Worm (Caenorhabditis elegans) whole organism, young adult: ENCODE measurements around the gene tig-2.

ENCODE experiments used
- B0019.2 ChIP-seq: fragments of 200-800 bp; sonication (Bioruptor generic); conservative IDR thresholded peaks from 2 replicates; pipeline ENCODE4 v1.3.6; 2022; ENCODE audit warnings: missing genetic modification reagents, missing genetic modification characterization, missing compliant biosample characterization
- C17E4.6 ChIP-seq: fragments of 200-800 bp; sonication (Bioruptor generic); IDR thresholded peaks from 2 replicates; pipeline ENCODE4 v1.3.6; 2022; ENCODE audit warnings: missing genetic modification reagents, missing genetic modification characterization, missing compliant biosample characterization
- F22D6.2 ChIP-seq: sonication (generic microtip); optimal IDR thresholded peaks from 2 replicates; lab custom pipeline; 2016; ENCODE audit warnings: mild to moderate bottlenecking, missing genetic modification characterization, missing compliant biosample characterization
- F23B12.7 ChIP-seq: sonication (generic microtip); optimal IDR thresholded peaks from 2 replicates; lab custom pipeline; 2017; ENCODE audit warnings: missing genetic modification characterization, mild to moderate bottlenecking, missing compliant biosample characterization, antibody characterized with exemption, moderate library complexity; ENCODE audit not compliant: insufficient read depth
- F33H1.4 ChIP-seq: fragments of 200-800 bp; sonication (Bioruptor generic); IDR thresholded peaks from 2 replicates; pipeline ENCODE4 v1.3.6; 2022; ENCODE audit warnings: missing genetic modification reagents, missing genetic modification characterization, missing compliant biosample characterization
- F49E8.2 ChIP-seq: sonication (generic microtip); optimal IDR thresholded peaks from 3 replicates; lab custom pipeline; 2017; ENCODE audit warnings: missing genetic modification characterization, mild to moderate bottlenecking, missing compliant biosample characterization, antibody characterized with exemption, moderate library complexity; ENCODE audit not compliant: insufficient read depth
- F52B5.7 ChIP-seq: sonication (generic microtip); optimal IDR thresholded peaks from 2 replicates; lab custom pipeline; 2016; ENCODE audit warnings: mild to moderate bottlenecking, missing genetic modification characterization, missing compliant biosample characterization
- F55B11.4 ChIP-seq: sonication (generic microtip); optimal IDR thresholded peaks from 2 replicates; lab custom pipeline; 2016; ENCODE audit warnings: missing compliant biosample characterization, missing genetic modification characterization, borderline replicate concordance; ENCODE audit not compliant: insufficient read depth
- K12H6.12 ChIP-seq: fragments of 200-800 bp; sonication (Bioruptor generic); optimal IDR thresholded peaks from 2 replicates; lab custom pipeline; 2018; ENCODE audit warnings: mild to moderate bottlenecking, missing genetic modification characterization, missing compliant biosample characterization
- T26A5.8 ChIP-seq: sonication (generic microtip); optimal IDR thresholded peaks from 2 replicates; lab custom pipeline; 2016; ENCODE audit warnings: missing genetic modification characterization, missing compliant biosample characterization
- Y53F4B.3 ChIP-seq: fragments of 200-800 bp; sonication (Bioruptor generic); IDR thresholded peaks from 2 replicates; pipeline ENCODE4 v1.3.6; 2022; ENCODE audit warnings: missing genetic modification reagents, missing genetic modification characterization, missing compliant biosample characterization
- Y56A3A.18 ChIP-seq: fragments of 200-800 bp; sonication (Bioruptor generic); IDR thresholded peaks from 2 replicates; pipeline ENCODE4 v1.3.6; 2022; ENCODE audit warnings: missing genetic modification reagents, missing genetic modification characterization, missing compliant biosample characterization
- Y79H2A.3 ChIP-seq: fragments of 200-800 bp; sonication (Bioruptor generic); conservative IDR thresholded peaks from 2 replicates; pipeline ENCODE4 v1.3.6; 2022; ENCODE audit warnings: missing genetic modification reagents, missing genetic modification characterization, missing compliant biosample characterization
- Y95B8A.8 ChIP-seq: fragments of 200-800 bp; sonication (Bioruptor generic); IDR thresholded peaks from 2 replicates; pipeline ENCODE4 v1.3.6; 2022; ENCODE audit warnings: missing genetic modification reagents, missing genetic modification characterization, missing compliant biosample characterization
- athp-1 ChIP-seq: sonication (generic microtip); optimal IDR thresholded peaks from 2 replicates; lab custom pipeline; 2017; ENCODE audit warnings: mild to moderate bottlenecking, missing genetic modification characterization, missing compliant biosample characterization
- attf-3 ChIP-seq: fragments of 200-800 bp; sonication (Bioruptor generic); conservative IDR thresholded peaks from 2 replicates; pipeline ENCODE4 v1.3.6; 2022; ENCODE audit warnings: missing genetic modification reagents, missing genetic modification characterization, missing compliant biosample characterization
- bed-1 ChIP-seq: fragments of 200-800 bp; sonication (Bioruptor generic); IDR thresholded peaks from 2 replicates; pipeline ENCODE4 v1.3.6; 2022; ENCODE audit warnings: missing genetic modification reagents, missing genetic modification characterization, missing compliant biosample characterization
- ccch-3 ChIP-seq: fragments of 200-800 bp; sonication (Bioruptor generic); optimal IDR thresholded peaks from 2 replicates; lab custom pipeline; 2018; ENCODE audit warnings: mild to moderate bottlenecking, missing genetic modification characterization, missing compliant biosample characterization
- cebp-1 ChIP-seq, 2 experiments: fragments of 200-800 bp in 1 of 2; sonication (Bioruptor generic) in 1 of 2; sonication (generic microtip) in 1 of 2; IDR thresholded peaks in 1 of 2; optimal IDR thresholded peaks in 1 of 2; 2 replicates each; pipeline versions ENCODE4 v1.3.6 to Lab custom; 2017 to 2022; ENCODE audit warnings: missing compliant biosample characterization in 2 of 2, missing genetic modification characterization in 2 of 2, mild to moderate bottlenecking in 1 of 2, missing genetic modification reagents in 1 of 2, moderate library complexity in 1 of 2
- cebp-2 ChIP-seq: fragments of 200-800 bp; sonication (Bioruptor generic); IDR thresholded peaks from 2 replicates; pipeline ENCODE4 v1.3.6; 2022; ENCODE audit warnings: missing genetic modification characterization, missing compliant biosample characterization
- ceh-40 ChIP-seq: fragments of 200-800 bp; sonication (Bioruptor generic); IDR thresholded peaks from 2 replicates; pipeline ENCODE4 v1.3.6; 2022; ENCODE audit warnings: missing genetic modification characterization, missing compliant biosample characterization
- ceh-79 ChIP-seq: sonication (generic microtip); optimal IDR thresholded peaks from 2 replicates; lab custom pipeline; 2017; ENCODE audit warnings: mild to moderate bottlenecking, missing genetic modification characterization, missing compliant biosample characterization
- egl-18 ChIP-seq: fragments of 200-800 bp; sonication (Bioruptor generic); IDR thresholded peaks from 2 replicates; pipeline ENCODE4 v1.3.6; 2022; ENCODE audit warnings: missing genetic modification reagents, missing genetic modification characterization, missing compliant biosample characterization
- hmg-1.2 ChIP-seq: fragments of 200-800 bp; sonication (Bioruptor generic); IDR thresholded peaks from 2 replicates; pipeline ENCODE4 v1.3.6; 2022; ENCODE audit warnings: missing genetic modification reagents, missing genetic modification characterization, missing compliant biosample characterization
- hmg-20 ChIP-seq: fragments of 200-800 bp; sonication (Bioruptor generic); IDR thresholded peaks from 2 replicates; pipeline ENCODE4 v1.3.6; 2022; ENCODE audit warnings: missing genetic modification reagents, missing genetic modification characterization, missing compliant biosample characterization
- let-607 ChIP-seq, 2 experiments: fragments of 200-800 bp in 1 of 2; sonication (Bioruptor generic) in 1 of 2; sonication (generic microtip) in 1 of 2; optimal IDR thresholded peaks; 2 replicates each; lab custom pipeline; 2016 to 2018; ENCODE audit warnings: mild to moderate bottlenecking in 2 of 2, missing compliant biosample characterization in 2 of 2, missing genetic modification characterization in 2 of 2, moderate library complexity in 2 of 2, missing genotype in 1 of 2
- lin-26 ChIP-seq: fragments of 200-800 bp; sonication (Bioruptor generic); IDR thresholded peaks from 2 replicates; pipeline ENCODE4 v1.3.6; 2022; ENCODE audit warnings: missing genetic modification reagents, missing genetic modification characterization, missing compliant biosample characterization
- lin-35 ChIP-seq, 3 experiments: fragments of 150-350 bp in 2 of 3; sonication (generic microtip) in 1 of 3; optimal IDR thresholded peaks; 2 replicates each; lab custom pipeline; 2014 to 2018; ENCODE audit warnings: missing biosample characterization in 3 of 3, missing genetic modification characterization in 3 of 3, missing genetic modification reagents in 3 of 3
- lin-40 ChIP-seq: sonication (generic microtip); optimal IDR thresholded peaks from 2 replicates; lab custom pipeline; 2016; ENCODE audit warnings: missing genetic modification characterization, mild to moderate bottlenecking, missing compliant biosample characterization, missing genotype, missing genetic modification reagents
- lsl-1 ChIP-seq: fragments of 200-800 bp; sonication (Bioruptor generic); optimal IDR thresholded peaks from 2 replicates; lab custom pipeline; 2018; ENCODE audit warnings: mild to moderate bottlenecking, missing genetic modification characterization, moderate library complexity, missing compliant biosample characterization
- madf-10 ChIP-seq: sonication (generic microtip); optimal IDR thresholded peaks from 2 replicates; lab custom pipeline; 2016; ENCODE audit warnings: mild to moderate bottlenecking, missing genetic modification characterization, missing compliant biosample characterization
- madf-6 ChIP-seq: fragments of 200-800 bp; sonication (Bioruptor generic); IDR thresholded peaks from 2 replicates; pipeline ENCODE4 v1.3.6; 2022; ENCODE audit warnings: missing genetic modification reagents, missing genetic modification characterization, missing compliant biosample characterization
- madf-8 ChIP-seq: fragments of 200-800 bp; sonication (Bioruptor generic); conservative IDR thresholded peaks from 2 replicates; pipeline ENCODE4 v1.3.6; 2022; ENCODE audit warnings: missing genetic modification reagents, missing genetic modification characterization, missing compliant biosample characterization
- nhr-27 ChIP-seq: fragments of 200-800 bp; sonication (Bioruptor generic); optimal IDR thresholded peaks from 2 replicates; lab custom pipeline; 2018; ENCODE audit warnings: mild to moderate bottlenecking, missing genetic modification characterization, moderate library complexity, missing compliant biosample characterization
- snpc-1.3 ChIP-seq: sonication (generic microtip); optimal IDR thresholded peaks from 2 replicates; lab custom pipeline; 2017; ENCODE audit warnings: missing genetic modification characterization, mild to moderate bottlenecking, missing compliant biosample characterization, antibody characterized with exemption, moderate library complexity, missing genotype, missing genetic modification reagents; ENCODE audit not compliant: insufficient read depth
- snpc-3.4 ChIP-seq: sonication (generic microtip); optimal IDR thresholded peaks from 2 replicates; lab custom pipeline; 2017; ENCODE audit warnings: missing genetic modification characterization, mild to moderate bottlenecking, missing compliant biosample characterization, antibody characterized with exemption, moderate library complexity, missing genotype, missing genetic modification reagents
- sptf-2 ChIP-seq: fragments of 200-800 bp; sonication (Bioruptor generic); optimal IDR thresholded peaks from 2 replicates; lab custom pipeline; 2018; ENCODE audit warnings: mild to moderate bottlenecking, missing genetic modification characterization, missing compliant biosample characterization
- tbx-9 ChIP-seq: sonication (generic microtip); optimal IDR thresholded peaks from 2 replicates; lab custom pipeline; 2016; ENCODE audit warnings: borderline replicate concordance, missing genetic modification characterization, inconsistent platforms, missing compliant biosample characterization
- unc-130 ChIP-seq: sonication (generic microtip); optimal IDR thresholded peaks from 2 replicates; lab custom pipeline; 2016; ENCODE audit warnings: missing genetic modification reagents, missing genetic modification characterization, missing compliant biosample characterization
- zfh-2 ChIP-seq: fragments of 200-800 bp; sonication (Bioruptor generic); conservative IDR thresholded peaks from 2 replicates; pipeline ENCODE4 v1.3.6; 2022; ENCODE audit warnings: missing genetic modification reagents, missing genetic modification characterization, missing compliant biosample characterization

tig-2 gene

ce11 chrV:4731154-4731961, 1.4 kb upstream of the tig-2 start, which contains the start of gene F39G3.3 (continued):
- no peak for TF ChIP-seq hmg-20 (GFP tag; lab: Robert Waterston, UW)
- TF ChIP-seq F23B12.7 (tag; lab: Kevin White, UChicago): peak; percentile 46
- TF ChIP-seq T26A5.8 (tag; lab: Kevin White, UChicago): no peak
- TF ChIP-seq nhr-27 (tag; lab: Kevin White, UChicago): no peak
- TF ChIP-seq ceh-79 (tag; lab: Kevin White, UChicago): no peak
- TF ChIP-seq let-607 (tag; optimal IDR thresholded peaks at IDR 0.05; lab: Kevin White, UChicago): peak in 1 of 2 experiments; percentile 30
- no peak for TF ChIP-seq egl-18 (GFP tag; lab: Robert Waterston, UW)
- peak; percentile 76 for TF ChIP-seq unc-130 (GFP tag; lab: Kevin White, UChicago)
- no peak for TF ChIP-seq sptf-2 (GFP tag; lab: Kevin White, UChicago)
- TF ChIP-seq bed-1 (GFP tag; lab: Robert Waterston, UW): no peak
- TF ChIP-seq cebp-1 (GFP tag; IDR thresholded peaks at IDR 0.05; lab: Robert Waterston, UW): no peak
- peak; percentile 62 for TF ChIP-seq cebp-1 (tag; optimal IDR thresholded peaks at IDR 0.05; lab: Kevin White, UChicago)
- no peak for TF ChIP-seq Y56A3A.18 (GFP tag; lab: Robert Waterston, UW)
- peak; percentile 84 for TF ChIP-seq madf-8 (GFP tag; lab: Robert Waterston, UW)
- TF ChIP-seq Y79H2A.3 (GFP tag; lab: Robert Waterston, UW): 0 out of 2 replicates have a peak, but pooled peaks have one; percentile 24
- no peak for TF ChIP-seq F52B5.7 (tag; lab: Kevin White, UChicago)
- TF ChIP-seq attf-3: no peak
- no peak for TF ChIP-seq Y95B8A.8 (GFP tag; lab: Robert Waterston, UW)
- no peak for TF ChIP-seq Y53F4B.3
- peak; percentile 88 for TF ChIP-seq F33H1.4 (GFP tag; lab: Robert Waterston, UW)
- TF ChIP-seq ccch-3 (GFP tag; lab: Kevin White, UChicago): no peak
- peak; percentile 35 for TF ChIP-seq lin-40 (tag; lab: Kevin White, UChicago)
- peak in 1 of 3 experiments; percentile 38 for TF ChIP-seq lin-35 (GFP tag; optimal IDR thresholded peaks at IDR 0.05; lab: Kevin White, UChicago)
- no peak for TF ChIP-seq tbx-9
- TF ChIP-seq snpc-3.4 (tag; lab: Kevin White, UChicago): no peak
- peak; percentile 32 for TF ChIP-seq madf-10 (tag; lab: Kevin White, UChicago)
- TF ChIP-seq athp-1 (tag; lab: Kevin White, UChicago): peak; percentile 47
- no peak for TF ChIP-seq K12H6.12
- peak; percentile 25 for TF ChIP-seq F49E8.2 (tag; lab: Kevin White, UChicago)
- TF ChIP-seq cebp-2 (GFP tag; lab: Robert Waterston, UW): no peak
- TF ChIP-seq snpc-1.3: peak; percentile 67
- no peak for TF ChIP-seq F55B11.4 (tag; lab: Kevin White, UChicago)
- TF ChIP-seq lin-26 (GFP tag; lab: Robert Waterston, UW): no peak
- TF ChIP-seq F22D6.2 (tag; lab: Kevin White, UChicago): no peak
- TF ChIP-seq C17E4.6 (GFP tag; lab: Robert Waterston, UW): peak; percentile 55; the same call in 1 of the 2 replicates
- TF ChIP-seq zfh-2 (GFP tag; lab: Robert Waterston, UW): no peak
- peak; percentile 100 for TF ChIP-seq lsl-1
- TF ChIP-seq B0019.2 (GFP tag; lab: Robert Waterston, UW): no peak
- peak; percentile 97 for TF ChIP-seq madf-6
- no peak for TF ChIP-seq ceh-40 (GFP tag; lab: Robert Waterston, UW)
- peak; percentile 53 for TF ChIP-seq hmg-1.2 (GFP tag; lab: Robert Waterston, UW)
- TF ChIP-seq, all 124 proteins: peak for 45
